Fruit fly (Drosophila melanogaster): ENCODE measurements around the gene BBS5.

BBS5 gene

DNA sequence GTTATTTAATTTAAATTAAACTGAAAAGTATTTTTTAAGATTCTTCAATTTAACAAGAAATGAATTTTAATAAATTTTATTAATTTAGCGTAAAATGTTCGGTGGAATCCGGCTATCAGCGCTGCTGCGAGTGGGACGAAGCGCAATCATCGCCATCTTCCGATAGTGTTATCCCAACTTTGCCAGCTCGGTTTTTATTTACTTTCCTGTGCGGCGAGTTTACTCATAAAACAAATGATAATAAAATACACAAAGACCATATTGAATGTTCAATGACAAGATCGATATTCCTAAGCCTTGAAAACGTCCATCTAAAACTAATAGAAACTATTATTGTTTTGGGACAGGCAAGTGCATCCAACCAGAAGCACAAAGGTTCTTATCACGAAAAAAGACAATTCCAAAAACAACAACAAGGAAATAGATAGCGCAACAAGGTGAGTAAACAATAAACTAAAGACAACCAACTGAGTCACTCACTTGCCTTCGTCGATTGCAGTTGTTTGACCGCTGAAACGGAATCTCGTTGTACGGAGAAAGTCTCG is 2.9 kb upstream of the BBS5 start (continued):
- TF ChIP-seq gfzf (GFP tag; optimal IDR thresholded peaks at IDR 0.05), result no peak
- no peak for TF ChIP-seq Rx (GFP tag; IDR thresholded peaks at IDR 0.05)
- TF ChIP-seq lbe (GFP tag; optimal IDR thresholded peaks at IDR 0.05), result peak; percentile 45
- TF ChIP-seq Mrtf (GFP tag; IDR thresholded peaks at IDR 0.05), result no peak
- no peak for TF ChIP-seq CG32772 (GFP tag; IDR thresholded peaks at IDR 0.05)
- TF ChIP-seq gt (GFP tag; IDR thresholded peaks at IDR 0.05), result no peak
- TF ChIP-seq Ets97D (GFP tag; optimal IDR thresholded peaks at IDR 0.05), result peak; percentile 80
- peak; percentile 33 for TF ChIP-seq fd96Cb (tag; optimal IDR thresholded peaks at IDR 0.05)
- TF ChIP-seq sna (GFP tag; IDR thresholded peaks at IDR 0.05; ENCODE audit: partially characterized antibody), result no peak; the same call in 1 of the 2 replicates
- TF ChIP-seq ems (GFP tag; optimal IDR thresholded peaks at IDR 0.05), result no peak
- TF ChIP-seq Bteb2 (GFP tag; optimal IDR thresholded peaks at IDR 0.05), result peak; percentile 5
- TF ChIP-seq CG6854 (GFP tag; optimal IDR thresholded peaks at IDR 0.05), result peak; percentile 68
- TF ChIP-seq Ada2b (GFP tag; IDR thresholded peaks at IDR 0.05), result peak; percentile 22; the same call in 1 of the 2 replicates
- peak; percentile 77 for TF ChIP-seq BtbVII (GFP tag; optimal IDR thresholded peaks at IDR 0.05)
- peak; percentile 71 for TF ChIP-seq CG12219 (GFP tag; optimal IDR thresholded peaks at IDR 0.05)
- TF ChIP-seq toy (GFP tag; IDR thresholded peaks at IDR 0.05), result no peak
- TF ChIP-seq BEAF-32 (GFP tag; optimal IDR thresholded peaks at IDR 0.05), result peak; percentile 79
- TF ChIP-seq fu2 (GFP tag; optimal IDR thresholded peaks at IDR 0.05), result no peak
- TF ChIP-seq ewg (GFP tag; optimal IDR thresholded peaks at IDR 0.05), result peak; percentile 25
- no peak for TF ChIP-seq Sox102F (GFP tag; optimal IDR thresholded peaks at IDR 0.05)
- TF ChIP-seq disco-r (GFP tag; optimal IDR thresholded peaks at IDR 0.05), result no peak
- TF ChIP-seq Rfx (GFP tag; IDR thresholded peaks at IDR 0.05), result peak; percentile 65
- TF ChIP-seq caup (GFP tag; optimal IDR thresholded peaks at IDR 0.05; ENCODE audit: severe bottlenecking), result peak; percentile 69
- peak; percentile 59 for TF ChIP-seq Sry-β (GFP tag; optimal IDR thresholded peaks at IDR 0.05)
- TF ChIP-seq bcd (GFP tag; optimal IDR thresholded peaks at IDR 0.05), result peak; percentile 51
- TF ChIP-seq CoRest (tag; optimal IDR thresholded peaks at IDR 0.05), result peak; percentile 50
- no peak for TF ChIP-seq CG5180 (GFP tag; optimal IDR thresholded peaks at IDR 0.05)
- TF ChIP-seq Gsc (GFP tag; IDR thresholded peaks at IDR 0.05), result no peak
- peak in 1 of 2 experiments; percentile 60 for TF ChIP-seq Pdp1 (GFP tag; optimal IDR thresholded peaks at IDR 0.05)
- TF ChIP-seq CG15269 (tag; optimal IDR thresholded peaks at IDR 0.05), result no peak
- peak; percentile 26 for TF ChIP-seq CG3995 (GFP tag; optimal IDR thresholded peaks at IDR 0.05)
- peak; percentile 80 for TF ChIP-seq CG1233 (GFP tag; optimal IDR thresholded peaks at IDR 0.05)
- peak in 1 of 2 experiments; percentile 52 for TF ChIP-seq insv (GFP tag; optimal IDR thresholded peaks at IDR 0.05)
- no peak for TF ChIP-seq ham (GFP tag; IDR thresholded peaks at IDR 0.05)
- TF ChIP-seq E2f2 (GFP tag; IDR thresholded peaks at IDR 0.05), result peak; percentile 42
- peak in 1 of 3 experiments; percentile 29 for TF ChIP-seq Stat92E (GFP tag; optimal IDR thresholded peaks at IDR 0.05)
- no peak; the same call in 1 of the 2 replicates for TF ChIP-seq CG31441 (GFP tag; IDR thresholded peaks at IDR 0.05)
- peak; percentile 38; the same call in 1 of the 2 replicates for TF ChIP-seq NFAT (GFP tag; IDR thresholded peaks at IDR 0.05)
- TF ChIP-seq gsb (GFP tag; IDR thresholded peaks at IDR 0.05), result no peak; the same call in 1 of the 2 replicates
- peak; percentile 62 for TF ChIP-seq bab2 (GFP tag; optimal IDR thresholded peaks at IDR 0.05)
- TF ChIP-seq CG16815 (GFP tag; optimal IDR thresholded peaks at IDR 0.05), result peak; percentile 6
- TF ChIP-seq CG6683 (GFP tag; optimal IDR thresholded peaks at IDR 0.05), result peak; percentile 18
- TF ChIP-seq CG12236 (GFP tag; optimal IDR thresholded peaks at IDR 0.05), result peak; percentile 65
- peak; percentile 12 for TF ChIP-seq CG7271 (tag; optimal IDR thresholded peaks at IDR 0.05)
- peak; percentile 26 for TF ChIP-seq CG16863 (GFP tag; optimal IDR thresholded peaks at IDR 0.05)
- no peak for TF ChIP-seq CG4820 (GFP tag; optimal IDR thresholded peaks at IDR 0.05)
- peak; percentile 39 for TF ChIP-seq maf-S (GFP tag; optimal IDR thresholded peaks at IDR 0.05)
- TF ChIP-seq hkb (optimal IDR thresholded peaks at IDR 0.05), result no peak
- TF ChIP-seq hkb (GFP tag; IDR thresholded peaks at IDR 0.05), result peak; percentile 33; the same call in 1 of the 2 replicates
- no peak for TF ChIP-seq pita (GFP tag; optimal IDR thresholded peaks at IDR 0.05)
